Fruit fly (Drosophila melanogaster) Kc167 (cell line): ENCODE data around the gene comm3.

Experiments used
- Myc ChIP-seq: fragments of >200 bp; optimal IDR thresholded peaks from 2 replicates; lab custom pipeline; 2017; ENCODE audit warnings: missing external identifiers
- insv ChIP-seq: fragments of >200 bp; optimal IDR thresholded peaks from 3 replicates; lab custom pipeline; 2018; ENCODE audit warnings: missing external identifiers
- psq ChIP-seq: fragments of >200 bp; optimal IDR thresholded peaks from 2 replicates; lab custom pipeline; 2017; ENCODE audit warnings: missing external identifiers

dm6 chr3L:15646182-15646581 is 1.4 kb downstream of the comm3 start:
- TF ChIP-seq Myc (lab: Kevin White, UChicago): no peak
- no peak for TF ChIP-seq psq (lab: Kevin White, UChicago)
- TF ChIP-seq insv (lab: Kevin White, UChicago): no peak
